Fruit fly (Drosophila melanogaster) whole organism, prepupa: Measurements from ENCODE around the gene CG11714.

Experiments
- Blimp-1 ChIP-seq: fragments of 200-800 bp; sonication (Bioruptor generic); optimal IDR thresholded peaks from 3 replicates; lab custom pipeline; 2017; ENCODE audit warnings: missing biosample characterization, missing genetic modification characterization, mild to moderate bottlenecking, moderate library complexity, missing genetic modification reagents
- CG10631 ChIP-seq: fragments of 200-800 bp; sonication (Bioruptor generic); optimal IDR thresholded peaks from 2 replicates; lab custom pipeline; 2016; ENCODE audit warnings: missing biosample characterization, missing genetic modification characterization
- CG11294 ChIP-seq: fragments of 200-800 bp; sonication (Bioruptor generic); IDR thresholded peaks from 2 replicates; pipeline ENCODE4 v1.3.6; 2022; ENCODE audit warnings: missing biosample characterization, missing genetic modification characterization
- CG11762 ChIP-seq: fragments of 200-800 bp; sonication (Bioruptor generic); optimal IDR thresholded peaks from 3 replicates; lab custom pipeline; 2016; ENCODE audit warnings: missing biosample characterization, missing genetic modification characterization; ENCODE audit not compliant: insufficient read depth
- CG11902 ChIP-seq: fragments of 200-800 bp; sonication (Bioruptor generic); optimal IDR thresholded peaks from 3 replicates; lab custom pipeline; 2016; ENCODE audit warnings: missing biosample characterization, missing genetic modification characterization
- CG3032 ChIP-seq: fragments of 200-800 bp; optimal IDR thresholded peaks from 2 replicates; lab custom pipeline; 2019; ENCODE audit warnings: missing biosample characterization, mild to moderate bottlenecking, missing genetic modification characterization, moderate library complexity
- CG31627 ChIP-seq: fragments of 200-800 bp; sonication (Bioruptor generic); optimal IDR thresholded peaks from 3 replicates; lab custom pipeline; 2016; ENCODE audit warnings: missing biosample characterization, missing genetic modification characterization
- CG32006 ChIP-seq: fragments of 200-800 bp; sonication (Bioruptor generic); optimal IDR thresholded peaks from 3 replicates; lab custom pipeline; 2017; ENCODE audit warnings: missing biosample characterization, mild to moderate bottlenecking, missing genetic modification characterization
- CG34406 ChIP-seq: fragments of 200-800 bp; sonication (Bioruptor generic); optimal IDR thresholded peaks from 3 replicates; lab custom pipeline; 2016; ENCODE audit warnings: missing biosample characterization, missing genetic modification characterization
- CG3919 ChIP-seq: fragments of 200-800 bp; sonication (Bioruptor generic); optimal IDR thresholded peaks from 3 replicates; lab custom pipeline; 2016; ENCODE audit warnings: missing biosample characterization, missing genetic modification characterization
- CG4318 ChIP-seq: fragments of 200-800 bp; sonication (Bioruptor generic); optimal IDR thresholded peaks from 3 replicates; lab custom pipeline; 2017; ENCODE audit warnings: missing biosample characterization, mild to moderate bottlenecking, missing genetic modification characterization
- CG6163 ChIP-seq: fragments of 200-800 bp; sonication (Bioruptor generic); IDR thresholded peaks from 3 replicates; pipeline ENCODE4 v1.3.6; 2022; ENCODE audit warnings: missing biosample characterization, missing genetic modification characterization
- CG6276 ChIP-seq: fragments of 200-800 bp; sonication (Bioruptor generic); optimal IDR thresholded peaks from 2 replicates; lab custom pipeline; 2017; ENCODE audit warnings: missing biosample characterization, mild to moderate bottlenecking, missing genetic modification characterization
- CG6792 ChIP-seq: fragments of 200-800 bp; sonication (Bioruptor generic); optimal IDR thresholded peaks from 3 replicates; lab custom pipeline; 2016; ENCODE audit warnings: missing biosample characterization, missing genetic modification characterization
- CG6808 ChIP-seq: fragments of 200-800 bp; sonication (Bioruptor generic); optimal IDR thresholded peaks from 3 replicates; lab custom pipeline; 2017; ENCODE audit warnings: missing biosample characterization, missing genetic modification characterization, mild to moderate bottlenecking, moderate library complexity, missing genetic modification reagents
- CG6854 ChIP-seq: fragments of 200-800 bp; sonication (Bioruptor generic); optimal IDR thresholded peaks from 2 replicates; lab custom pipeline; 2017; ENCODE audit warnings: missing biosample characterization, mild to moderate bottlenecking, missing genetic modification characterization
- CG8119 ChIP-seq: fragments of 200-800 bp; sonication (Bioruptor generic); IDR thresholded peaks from 3 replicates; pipeline ENCODE4 v1.3.6; 2022; ENCODE audit warnings: missing biosample characterization, missing genetic modification characterization
- CG8632 ChIP-seq: fragments of 200-800 bp; sonication (Bioruptor generic); optimal IDR thresholded peaks from 3 replicates; lab custom pipeline; 2016; ENCODE audit warnings: missing biosample characterization, missing genetic modification characterization
- CG9139 ChIP-seq: fragments of 200-800 bp; sonication (Bioruptor generic); optimal IDR thresholded peaks from 3 replicates; lab custom pipeline; 2017; ENCODE audit warnings: missing biosample characterization, mild to moderate bottlenecking, missing genetic modification characterization
- Eip75B ChIP-seq: fragments of 200-800 bp; sonication (Bioruptor generic); optimal IDR thresholded peaks from 3 replicates; lab custom pipeline; 2016; ENCODE audit warnings: missing biosample characterization, missing genetic modification characterization
- Eip78C ChIP-seq: fragments of 200-800 bp; sonication (Bioruptor generic); peaks from one replicate; lab custom pipeline; 2016; ENCODE audit warnings: missing biosample characterization, missing genetic modification characterization
- Ets96B ChIP-seq: fragments of 200-800 bp; optimal IDR thresholded peaks from 2 replicates; lab custom pipeline; 2019; ENCODE audit warnings: missing biosample characterization, mild to moderate bottlenecking, missing genetic modification characterization, moderate library complexity
- Gug ChIP-seq: fragments of 200-800 bp; sonication (Bioruptor generic); IDR thresholded peaks from 2 replicates; pipeline ENCODE4 v1.3.6; 2022; ENCODE audit warnings: missing biosample characterization, missing genetic modification characterization
- Hr38 ChIP-seq: sonication (Bioruptor generic); optimal IDR thresholded peaks from 2 replicates; lab custom pipeline; 2016; ENCODE audit warnings: missing biosample characterization, missing genetic modification characterization
- Hr39 ChIP-seq: fragments of 200-800 bp; sonication (Bioruptor generic); optimal IDR thresholded peaks from 2 replicates; lab custom pipeline; 2016; ENCODE audit warnings: missing biosample characterization, missing genetic modification characterization
- Lpt ChIP-seq: fragments of 200-800 bp; sonication (Bioruptor generic); optimal IDR thresholded peaks from 3 replicates; lab custom pipeline; 2016; ENCODE audit warnings: missing biosample characterization, missing genetic modification characterization
- Met ChIP-seq: fragments of 200-800 bp; sonication (Bioruptor generic); optimal IDR thresholded peaks from 3 replicates; lab custom pipeline; 2016; ENCODE audit warnings: missing biosample characterization, missing genetic modification characterization
- OdsH ChIP-seq: fragments of 200-800 bp; sonication (Bioruptor generic); optimal IDR thresholded peaks from 3 replicates; lab custom pipeline; 2016; ENCODE audit warnings: missing biosample characterization, missing genetic modification characterization
- Smox ChIP-seq: fragments of 200-800 bp; sonication (Bioruptor generic); optimal IDR thresholded peaks from 3 replicates; lab custom pipeline; 2016; ENCODE audit warnings: missing biosample characterization, missing genetic modification characterization
- Sox102F ChIP-seq: fragments of 200-800 bp; sonication (Bioruptor generic); optimal IDR thresholded peaks from 2 replicates; lab custom pipeline; 2016; ENCODE audit warnings: missing biosample characterization, mild to moderate bottlenecking, missing genetic modification characterization
- Sox14 ChIP-seq: fragments of 200-800 bp; sonication (Bioruptor generic); optimal IDR thresholded peaks from 3 replicates; lab custom pipeline; 2016; ENCODE audit warnings: missing biosample characterization, missing genetic modification characterization
- Sox15 ChIP-seq: fragments of 200-800 bp; sonication (Bioruptor generic); optimal IDR thresholded peaks from 3 replicates; lab custom pipeline; 2016; ENCODE audit warnings: missing biosample characterization, missing genetic modification characterization
- acj6 ChIP-seq: fragments of 200-800 bp; sonication (Bioruptor generic); optimal IDR thresholded peaks from 3 replicates; lab custom pipeline; 2016; ENCODE audit warnings: missing biosample characterization, missing genetic modification characterization
- dac ChIP-seq: fragments of 200-800 bp; sonication (Bioruptor generic); optimal IDR thresholded peaks from 2 replicates; lab custom pipeline; 2017; ENCODE audit warnings: missing biosample characterization, mild to moderate bottlenecking, missing genetic modification characterization
- eg ChIP-seq: fragments of 200-800 bp; sonication (Bioruptor generic); IDR thresholded peaks from 3 replicates; pipeline ENCODE4 v1.3.6; 2022; ENCODE audit warnings: missing biosample characterization, missing genetic modification characterization
- esn ChIP-seq: fragments of 200-800 bp; sonication (Bioruptor generic); optimal IDR thresholded peaks from 2 replicates; lab custom pipeline; 2016; ENCODE audit warnings: missing biosample characterization, mild to moderate bottlenecking, missing genetic modification characterization, moderate library complexity
- fd85E ChIP-seq: fragments of 200-800 bp; sonication (Bioruptor generic); optimal IDR thresholded peaks from 3 replicates; lab custom pipeline; 2016; ENCODE audit warnings: missing biosample characterization, missing genetic modification characterization
- fkh ChIP-seq: fragments of 200-800 bp; sonication (Bioruptor generic); optimal IDR thresholded peaks from 3 replicates; lab custom pipeline; 2017; ENCODE audit warnings: missing biosample characterization, mild to moderate bottlenecking, missing genetic modification characterization, moderate library complexity
- net ChIP-seq: fragments of 200-800 bp; sonication (Bioruptor generic); optimal IDR thresholded peaks from 3 replicates; lab custom pipeline; 2016; ENCODE audit warnings: missing biosample characterization, missing genetic modification characterization
- pdm3 ChIP-seq: fragments of 200-800 bp; sonication (Bioruptor generic); optimal IDR thresholded peaks from 3 replicates; lab custom pipeline; 2016; ENCODE audit warnings: missing biosample characterization, missing genetic modification characterization
- salr ChIP-seq, 2 experiments: fragments of 200-800 bp; sonication (Bioruptor generic); optimal IDR thresholded peaks; 3 replicates each; lab custom pipeline; 2016 to 2018; ENCODE audit warnings: missing biosample characterization in 2 of 2, missing genetic modification characterization in 2 of 2, mild to moderate bottlenecking in 1 of 2
- ss ChIP-seq, 2 experiments: fragments of 200-800 bp; sonication (Bioruptor generic); optimal IDR thresholded peaks; 2 replicates in 1 of 2; 3 replicates in 1 of 2; lab custom pipeline; 2017 to 2018; ENCODE audit warnings: mild to moderate bottlenecking in 2 of 2, missing biosample characterization in 2 of 2, missing genetic modification characterization in 2 of 2, moderate library complexity in 1 of 2
- topi ChIP-seq: fragments of 200-800 bp; sonication (Bioruptor generic); optimal IDR thresholded peaks from 3 replicates; lab custom pipeline; 2016; ENCODE audit warnings: missing biosample characterization, missing genetic modification characterization
- vri ChIP-seq: fragments of 200-800 bp; sonication (Bioruptor generic); optimal IDR thresholded peaks from 3 replicates; lab custom pipeline; 2016; ENCODE audit warnings: missing biosample characterization, mild to moderate bottlenecking, missing genetic modification characterization

CG11714 gene

dm6 chr3L:11555662-11556460, 33.3 kb upstream of the CG11714 start (continued):
- no peak for TF ChIP-seq Blimp-1
- peak; percentile 88 for TF ChIP-seq Eip78C (GFP tag; lab: Kevin White, UChicago)
- TF ChIP-seq CG3032 (tag; lab: Kevin White, UChicago) = peak; percentile 49
- peak; percentile 64 for TF ChIP-seq Ets96B (tag; lab: Kevin White, UChicago)
- TF ChIP-seq CG9139 (GFP tag; lab: Kevin White, UChicago) = peak; percentile 40
- TF ChIP-seq CG8632 = peak; percentile 51

- TF ChIP-seq Smox (GFP tag; lab: Kevin White, UChicago) (no peak), Sox14 (GFP tag; lab: Kevin White, UChicago) (no peak), CG34406 (no peak), ss (GFP tag; optimal IDR thresholded peaks at IDR 0.05; lab: Kevin White, UChicago) (no peak), Ets96B (tag; lab: Kevin White, UChicago) (no peak), esn (GFP tag; lab: Kevin White, UChicago) (no peak), CG8119 (GFP tag; lab: Robert Waterston, UW) (no peak), vri (GFP tag; lab: Kevin White, UChicago) (no peak), CG9139 (GFP tag; lab: Kevin White, UChicago) (no peak), CG6854 (no peak), CG6276 (no peak), Eip75B (GFP tag; lab: Kevin White, UChicago) (no peak), CG6808 (no peak), fd85E (GFP tag; lab: Kevin White, UChicago) (no peak)
Observed at dm6 chr3L:11554796-11555195, 32.3 kb upstream of the CG11714 start.

- peak; percentile 43 for TF ChIP-seq CG4318
- TF ChIP-seq salr (GFP tag; optimal IDR thresholded peaks at IDR 0.05; lab: Kevin White, UChicago) = peak; percentile 13 to 57
- TF ChIP-seq CG6163 (GFP tag; lab: Robert Waterston, UW) = peak; percentile 76
- peak; percentile 70 for TF ChIP-seq CG31627 (GFP tag; lab: Kevin White, UChicago)
- peak; percentile 35 for TF ChIP-seq CG11762 (GFP tag; lab: Kevin White, UChicago)
- TF ChIP-seq ss (GFP tag; optimal IDR thresholded peaks at IDR 0.05; lab: Kevin White, UChicago) = peak; percentile 72 to 73
- TF ChIP-seq acj6 = peak; percentile 68
- peak; percentile 54 for TF ChIP-seq fkh (GFP tag; lab: Kevin White, UChicago)
- peak; percentile 51 for TF ChIP-seq Sox14 (GFP tag; lab: Kevin White, UChicago)
- no peak for TF ChIP-seq Hr38 (GFP tag; lab: Kevin White, UChicago)
- TF ChIP-seq CG6854 = no peak
- peak; percentile 76 for TF ChIP-seq CG3919 (GFP tag; lab: Kevin White, UChicago)
- peak; percentile 62 for TF ChIP-seq pdm3 (GFP tag; lab: Kevin White, UChicago)
- peak; percentile 70 for TF ChIP-seq Ets96B (tag; lab: Kevin White, UChicago)
- peak; percentile 36 for TF ChIP-seq Lpt (GFP tag; lab: Kevin White, UChicago)
- TF ChIP-seq Sox15 (GFP tag; lab: Kevin White, UChicago) = peak; percentile 29
- no peak for TF ChIP-seq vri (GFP tag; lab: Kevin White, UChicago)
- TF ChIP-seq CG8632 = peak; percentile 42
- TF ChIP-seq CG32006 (GFP tag; lab: Kevin White, UChicago) = peak; percentile 76
- TF ChIP-seq CG34406 = peak; percentile 25
- peak; percentile 1 for TF ChIP-seq CG11902 (GFP tag; lab: Kevin White, UChicago)
- peak; percentile 65 for TF ChIP-seq CG11294 (GFP tag; lab: Robert Waterston, UW)
- peak; percentile 71 for TF ChIP-seq Eip75B (GFP tag; lab: Kevin White, UChicago)
- TF ChIP-seq Eip78C (GFP tag; lab: Kevin White, UChicago) = peak; percentile 89
- TF ChIP-seq Hr39 (GFP tag; lab: Kevin White, UChicago) = peak; percentile 65
- TF ChIP-seq Gug (GFP tag; lab: Robert Waterston, UW) = no peak
- TF ChIP-seq esn (GFP tag; lab: Kevin White, UChicago) = peak; percentile 67
- TF ChIP-seq dac = peak; percentile 21
- peak; percentile 65 for TF ChIP-seq CG10631 (GFP tag; lab: Kevin White, UChicago)
- peak; percentile 69 for TF ChIP-seq Sox102F (GFP tag; lab: Kevin White, UChicago)
- peak; percentile 61 for TF ChIP-seq CG3032 (tag; lab: Kevin White, UChicago)
- TF ChIP-seq topi (GFP tag; lab: Kevin White, UChicago) = peak; percentile 69
- peak; percentile 85 for TF ChIP-seq eg (GFP tag; lab: Robert Waterston, UW)
- TF ChIP-seq CG6792 (GFP tag; lab: Kevin White, UChicago) = peak; percentile 42
- TF ChIP-seq OdsH (GFP tag; lab: Kevin White, UChicago) = peak; percentile 61
- peak; percentile 66 for TF ChIP-seq Smox (GFP tag; lab: Kevin White, UChicago)
- peak; percentile 63 for TF ChIP-seq net
- TF ChIP-seq Met = peak; percentile 69
Observed at dm6 chr3L:11554338-11554737, 31.8 kb upstream of the CG11714 start.
